Fruit fly (Drosophila melanogaster) Kc167 (cell line): ENCODE results near the gene CG11594.

Source experiments
- Myc ChIP-seq: fragments of >200 bp; optimal IDR thresholded peaks from 2 replicates; lab custom pipeline; 2017; ENCODE audit warnings: missing external identifiers
- Sin3A ChIP-seq: fragments of >200 bp; optimal IDR thresholded peaks from 2 replicates; lab custom pipeline; 2018; ENCODE audit warnings: missing external identifiers
- h ChIP-seq: fragments of >200 bp; optimal IDR thresholded peaks from 3 replicates; lab custom pipeline; 2018; ENCODE audit warnings: missing external identifiers
- insv ChIP-seq: fragments of >200 bp; optimal IDR thresholded peaks from 3 replicates; lab custom pipeline; 2018; ENCODE audit warnings: missing external identifiers
- psq ChIP-seq: fragments of >200 bp; optimal IDR thresholded peaks from 2 replicates; lab custom pipeline; 2017; ENCODE audit warnings: missing external identifiers
- ttk ChIP-seq: sonication (Bioruptor generic); optimal IDR thresholded peaks from 2 replicates; lab custom pipeline; 2017; ENCODE audit warnings: missing external identifiers

Gene CG11594

dm6 chr3L:3976438-3976837 lies 49.4 kb downstream of the CG11594 start:
- TF ChIP-seq h (no peak), ttk (no peak), psq (lab: Kevin White, UChicago) (no peak), insv (lab: Kevin White, UChicago) (no peak), Sin3A (lab: Kevin White, UChicago) (no peak), Myc (no peak)
